Worm (Caenorhabditis elegans) whole organism, young adult: Measurements from ENCODE around the gene alkb-7.
A peak's percentile ranks its signal among the peaks of the same experiment; 100 is the strongest.
"Not testable (repeated sequence)": the region's sequence is repeated elsewhere in the genome, so short reads cannot be mapped to it uniquely, and the experiment has no call there.

Experiments used
- B0019.2 ChIP-seq: fragments of 200-800 bp; sonication (Bioruptor generic); conservative IDR thresholded peaks from 2 replicates; pipeline ENCODE4 v1.3.6; 2022; ENCODE audit warnings: missing genetic modification reagents, missing genetic modification characterization, missing compliant biosample characterization
- B0035.1 ChIP-seq: sonication (generic microtip); optimal IDR thresholded peaks from 2 replicates; lab custom pipeline; 2016; ENCODE audit warnings: missing genetic modification characterization, mild to moderate bottlenecking, missing compliant biosample characterization, missing genotype, missing genetic modification reagents
- B0336.3 ChIP-seq: fragments of 200-800 bp; sonication (Bioruptor generic); IDR thresholded peaks from 2 replicates; pipeline ENCODE4 v1.3.6; 2022; ENCODE audit warnings: missing genetic modification characterization, missing compliant biosample characterization
- C17E4.6 ChIP-seq: fragments of 200-800 bp; sonication (Bioruptor generic); IDR thresholded peaks from 2 replicates; pipeline ENCODE4 v1.3.6; 2022; ENCODE audit warnings: missing genetic modification reagents, missing genetic modification characterization, missing compliant biosample characterization
- D2030.7 ChIP-seq: fragments of 200-800 bp; sonication (Bioruptor generic); IDR thresholded peaks from 2 replicates; pipeline ENCODE4 v1.3.6; 2022; ENCODE audit warnings: missing genetic modification reagents, missing genetic modification characterization, missing compliant biosample characterization
- F33H1.4 ChIP-seq: fragments of 200-800 bp; sonication (Bioruptor generic); IDR thresholded peaks from 2 replicates; pipeline ENCODE4 v1.3.6; 2022; ENCODE audit warnings: missing genetic modification reagents, missing genetic modification characterization, missing compliant biosample characterization
- F37B4.10 ChIP-seq: fragments of 200-800 bp; sonication (Bioruptor generic); IDR thresholded peaks from 2 replicates; pipeline ENCODE4 v1.3.6; 2022; ENCODE audit warnings: missing genetic modification characterization, missing compliant biosample characterization
- F39B2.1 ChIP-seq: fragments of 200-800 bp; sonication (Bioruptor generic); IDR thresholded peaks from 2 replicates; pipeline ENCODE4 v1.3.6; 2022; ENCODE audit warnings: missing genetic modification reagents, missing genetic modification characterization, missing compliant biosample characterization
- F49E8.2 ChIP-seq: sonication (generic microtip); optimal IDR thresholded peaks from 3 replicates; lab custom pipeline; 2017; ENCODE audit warnings: missing genetic modification characterization, mild to moderate bottlenecking, missing compliant biosample characterization, antibody characterized with exemption, moderate library complexity; ENCODE audit not compliant: insufficient read depth
- Y53F4B.3 ChIP-seq: fragments of 200-800 bp; sonication (Bioruptor generic); IDR thresholded peaks from 2 replicates; pipeline ENCODE4 v1.3.6; 2022; ENCODE audit warnings: missing genetic modification reagents, missing genetic modification characterization, missing compliant biosample characterization
- Y53G8AR.9 ChIP-seq: fragments of 200-800 bp; sonication (Bioruptor generic); conservative IDR thresholded peaks from 2 replicates; pipeline ENCODE4 v1.3.6; 2022; ENCODE audit warnings: missing genetic modification reagents, missing genetic modification characterization, missing compliant biosample characterization
- Y79H2A.3 ChIP-seq: fragments of 200-800 bp; sonication (Bioruptor generic); conservative IDR thresholded peaks from 2 replicates; pipeline ENCODE4 v1.3.6; 2022; ENCODE audit warnings: missing genetic modification reagents, missing genetic modification characterization, missing compliant biosample characterization
- Y95B8A.8 ChIP-seq: fragments of 200-800 bp; sonication (Bioruptor generic); IDR thresholded peaks from 2 replicates; pipeline ENCODE4 v1.3.6; 2022; ENCODE audit warnings: missing genetic modification reagents, missing genetic modification characterization, missing compliant biosample characterization
- aptf-2 ChIP-seq: fragments of 200-800 bp; sonication (Bioruptor generic); conservative IDR thresholded peaks from 2 replicates; pipeline ENCODE4 v1.3.6; 2022; ENCODE audit warnings: missing genetic modification reagents, missing genetic modification characterization, missing compliant biosample characterization
- attf-3 ChIP-seq: fragments of 200-800 bp; sonication (Bioruptor generic); conservative IDR thresholded peaks from 2 replicates; pipeline ENCODE4 v1.3.6; 2022; ENCODE audit warnings: missing genetic modification reagents, missing genetic modification characterization, missing compliant biosample characterization
- bed-2 ChIP-seq: fragments of 200-800 bp; sonication (Bioruptor generic); IDR thresholded peaks from 2 replicates; pipeline ENCODE4 v1.3.6; 2022; ENCODE audit warnings: missing genetic modification reagents, missing genetic modification characterization, missing compliant biosample characterization
- cebp-1 ChIP-seq, 2 experiments: fragments of 200-800 bp in 1 of 2; sonication (Bioruptor generic) in 1 of 2; sonication (generic microtip) in 1 of 2; IDR thresholded peaks in 1 of 2; optimal IDR thresholded peaks in 1 of 2; 2 replicates each; pipeline versions ENCODE4 v1.3.6 to Lab custom; 2017 to 2022; ENCODE audit warnings: missing compliant biosample characterization in 2 of 2, missing genetic modification characterization in 2 of 2, mild to moderate bottlenecking in 1 of 2, missing genetic modification reagents in 1 of 2, moderate library complexity in 1 of 2
- ceh-100 ChIP-seq: fragments of 200-800 bp; sonication (Bioruptor generic); IDR thresholded peaks from 2 replicates; pipeline ENCODE4 v1.3.6; 2022; ENCODE audit warnings: missing genetic modification reagents, missing genetic modification characterization, missing compliant biosample characterization
- ceh-91 ChIP-seq: fragments of 200-800 bp; sonication (Bioruptor generic); IDR thresholded peaks from 2 replicates; pipeline ENCODE4 v1.3.6; 2022; ENCODE audit warnings: missing genetic modification reagents, missing genetic modification characterization, missing compliant biosample characterization
- chd-7 ChIP-seq: sonication (generic microtip); optimal IDR thresholded peaks from 2 replicates; lab custom pipeline; 2016; ENCODE audit warnings: mild to moderate bottlenecking, missing genetic modification characterization, moderate library complexity, missing compliant biosample characterization
- egrh-3 ChIP-seq: fragments of 200-800 bp; sonication (Bioruptor generic); IDR thresholded peaks from 2 replicates; pipeline ENCODE4 v1.3.6; 2022; ENCODE audit warnings: missing genetic modification reagents, missing genetic modification characterization, missing compliant biosample characterization
- ekl-4 ChIP-seq: fragments of 200-800 bp; sonication (Bioruptor generic); IDR thresholded peaks from 2 replicates; pipeline ENCODE4 v1.3.6; 2022; ENCODE audit warnings: missing genetic modification reagents, missing genetic modification characterization, missing compliant biosample characterization
- him-1 ChIP-seq: sonication (generic microtip); optimal IDR thresholded peaks from 2 replicates; lab custom pipeline; 2016; ENCODE audit warnings: missing genotype, missing genetic modification reagents, missing genetic modification characterization, missing compliant biosample characterization
- hmg-1.2 ChIP-seq: fragments of 200-800 bp; sonication (Bioruptor generic); IDR thresholded peaks from 2 replicates; pipeline ENCODE4 v1.3.6; 2022; ENCODE audit warnings: missing genetic modification reagents, missing genetic modification characterization, missing compliant biosample characterization
- hmg-20 ChIP-seq: fragments of 200-800 bp; sonication (Bioruptor generic); IDR thresholded peaks from 2 replicates; pipeline ENCODE4 v1.3.6; 2022; ENCODE audit warnings: missing genetic modification reagents, missing genetic modification characterization, missing compliant biosample characterization
- hsf-1 ChIP-seq: fragments of 200-800 bp; sonication (Bioruptor generic); IDR thresholded peaks from 2 replicates; pipeline ENCODE4 v1.3.6; 2022; ENCODE audit warnings: missing genetic modification reagents, missing genetic modification characterization, missing compliant biosample characterization
- lag-1 ChIP-seq: fragments of 200-800 bp; sonication (Bioruptor generic); IDR thresholded peaks from 2 replicates; pipeline ENCODE4 v1.3.6; 2022; ENCODE audit warnings: missing genetic modification reagents, missing genetic modification characterization, missing compliant biosample characterization
- lin-40 ChIP-seq: sonication (generic microtip); optimal IDR thresholded peaks from 2 replicates; lab custom pipeline; 2016; ENCODE audit warnings: missing genetic modification characterization, mild to moderate bottlenecking, missing compliant biosample characterization, missing genotype, missing genetic modification reagents
- lin-54 ChIP-seq: fragments of 200-800 bp; sonication (Bioruptor generic); optimal IDR thresholded peaks from 2 replicates; lab custom pipeline; 2018; ENCODE audit warnings: mild to moderate bottlenecking, missing genetic modification characterization, missing compliant biosample characterization
- lsl-1 ChIP-seq: fragments of 200-800 bp; sonication (Bioruptor generic); optimal IDR thresholded peaks from 2 replicates; lab custom pipeline; 2018; ENCODE audit warnings: mild to moderate bottlenecking, missing genetic modification characterization, moderate library complexity, missing compliant biosample characterization
- madf-3 ChIP-seq: fragments of 200-800 bp; sonication (Bioruptor generic); IDR thresholded peaks from 2 replicates; pipeline ENCODE4 v1.3.6; 2022; ENCODE audit warnings: missing genetic modification reagents, missing genetic modification characterization, missing compliant biosample characterization
- madf-6 ChIP-seq: fragments of 200-800 bp; sonication (Bioruptor generic); IDR thresholded peaks from 2 replicates; pipeline ENCODE4 v1.3.6; 2022; ENCODE audit warnings: missing genetic modification reagents, missing genetic modification characterization, missing compliant biosample characterization
- mcd-1 ChIP-seq: fragments of 200-800 bp; sonication (Bioruptor generic); IDR thresholded peaks from 2 replicates; pipeline ENCODE4 v1.3.6; 2022; ENCODE audit warnings: missing genetic modification reagents, missing genetic modification characterization, missing compliant biosample characterization
- pbrm-1 ChIP-seq: fragments of 200-800 bp; sonication (Bioruptor generic); IDR thresholded peaks from 2 replicates; pipeline ENCODE4 v1.3.6; 2022; ENCODE audit warnings: missing genetic modification reagents, missing genetic modification characterization, missing compliant biosample characterization
- rcor-1 ChIP-seq: fragments of 200-800 bp; sonication (Bioruptor generic); IDR thresholded peaks from 2 replicates; pipeline ENCODE4 v1.3.6; 2022; ENCODE audit warnings: missing genetic modification reagents, missing genetic modification characterization, missing compliant biosample characterization
- snpc-1.1 ChIP-seq: sonication (generic microtip); optimal IDR thresholded peaks from 2 replicates; lab custom pipeline; 2017; ENCODE audit warnings: missing genetic modification characterization, mild to moderate bottlenecking, missing compliant biosample characterization, antibody characterized with exemption, moderate library complexity, missing genotype, missing genetic modification reagents; ENCODE audit not compliant: insufficient read depth
- snpc-3.4 ChIP-seq: sonication (generic microtip); optimal IDR thresholded peaks from 2 replicates; lab custom pipeline; 2017; ENCODE audit warnings: missing genetic modification characterization, mild to moderate bottlenecking, missing compliant biosample characterization, antibody characterized with exemption, moderate library complexity, missing genotype, missing genetic modification reagents
- snpc-4 ChIP-seq, 5 experiments: fragments of 150-350 bp in 1 of 5; sonication (generic microtip) in 4 of 5; optimal IDR thresholded peaks; 2 replicates each; lab custom pipeline; 2014 to 2018; ENCODE audit warnings: missing genetic modification characterization in 5 of 5, missing biosample characterization in 3 of 5, antibody characterized with exemption in 2 of 5, mild to moderate bottlenecking in 2 of 5, missing compliant biosample characterization in 2 of 5, missing genotype in 2 of 5, moderate library complexity in 2 of 5, missing genetic modification reagents in 1 of 5
- tbp1 ChIP-seq: fragments of 200-800 bp; sonication (Bioruptor generic); optimal IDR thresholded peaks from 2 replicates; lab custom pipeline; 2018; ENCODE audit warnings: mild to moderate bottlenecking, missing genetic modification characterization, missing compliant biosample characterization
- xnd-1 ChIP-seq: sonication (generic microtip); optimal IDR thresholded peaks from 2 replicates; lab custom pipeline; 2016; ENCODE audit warnings: missing genotype, missing genetic modification reagents, missing genetic modification characterization, missing compliant biosample characterization
- zfh-2 ChIP-seq: fragments of 200-800 bp; sonication (Bioruptor generic); conservative IDR thresholded peaks from 2 replicates; pipeline ENCODE4 v1.3.6; 2022; ENCODE audit warnings: missing genetic modification reagents, missing genetic modification characterization, missing compliant biosample characterization
- ztf-28 ChIP-seq: fragments of 200-800 bp; sonication (Bioruptor generic); IDR thresholded peaks from 2 replicates; pipeline ENCODE4 v1.3.6; 2022; ENCODE audit warnings: missing genetic modification reagents, missing genetic modification characterization, missing compliant biosample characterization

The alkb-7 gene

ce11 chrII:12785391-12785790, 2.6 kb downstream of the alkb-7 start, which contains the start of gene Y46G5A.15:
Gene Y46G5A.15 (minus strand): TSS chrII:12785416.
- TF ChIP-seq B0035.1 (tag; lab: Kevin White, UChicago) (no peak), hmg-1.2 (0 out of 2 replicates have a peak, but pooled peaks have one; percentile 17)

- TF ChIP-seq F37B4.10 (GFP tag; lab: Robert Waterston, UW) (0 out of 2 replicates have a peak, but pooled peaks have one; percentile 72), hsf-1 (peak; percentile 70), bed-2 (GFP tag; lab: Robert Waterston, UW) (peak; percentile 78; the same call in 1 of the 2 replicates), B0336.3 (GFP tag; lab: Robert Waterston, UW) (0 out of 2 replicates have a peak, but pooled peaks have one; percentile 23), ekl-4 (GFP tag; lab: Robert Waterston, UW) (peak; percentile 71; the same call in 1 of the 2 replicates), pbrm-1 (GFP tag; lab: Robert Waterston, UW) (peak; percentile 99), tbp1 (GFP tag; lab: Kevin White, UChicago) (peak; percentile 78), Y53G8AR.9 (peak; percentile 74; the same call in 1 of the 2 replicates), zfh-2 (peak; percentile 94), Y53F4B.3 (GFP tag; lab: Robert Waterston, UW) (peak; percentile 55; the same call in 1 of the 2 replicates), him-1 (tag; lab: Kevin White, UChicago) (peak; percentile 81), snpc-1.1 (tag; lab: Kevin White, UChicago) (peak; percentile 94), F49E8.2 (tag; lab: Kevin White, UChicago) (peak; percentile 79), ztf-28 (GFP tag; lab: Robert Waterston, UW) (peak; percentile 87; the same call in 1 of the 2 replicates), rcor-1 (GFP tag; lab: Robert Waterston, UW) (peak; percentile 89), hmg-20 (peak; percentile 53; the same call in 1 of the 2 replicates), D2030.7 (GFP tag; lab: Robert Waterston, UW) (peak; percentile 94), lsl-1 (GFP tag; lab: Kevin White, UChicago) (peak; percentile 64), hmg-1.2 (peak; percentile 52; the same call in 1 of the 2 replicates), lin-54 (GFP tag; lab: Kevin White, UChicago) (peak; percentile 60), attf-3 (GFP tag; lab: Robert Waterston, UW) (peak; percentile 64; the same call in 1 of the 2 replicates), xnd-1 (tag; lab: Kevin White, UChicago) (peak; percentile 22), madf-6 (peak; percentile 84), snpc-3.4 (tag; lab: Kevin White, UChicago) (peak; percentile 80), chd-7 (peak; percentile 12), snpc-4 (GFP tag; optimal IDR thresholded peaks at IDR 0.05; lab: Kevin White, UChicago) (peak; percentile 94), snpc-4 (tag; optimal IDR thresholded peaks at IDR 0.05; lab: Kevin White, UChicago) (peak; percentile 96 to 98 (median 97)), aptf-2 (GFP tag; lab: Robert Waterston, UW) (0 out of 2 replicates have a peak, but pooled peaks have one; percentile 22), mcd-1 (GFP tag; lab: Robert Waterston, UW) (peak; percentile 91), C17E4.6 (GFP tag; lab: Robert Waterston, UW) (peak; percentile 77; the same call in 1 of the 2 replicates), Y79H2A.3 (GFP tag; lab: Robert Waterston, UW) (peak; percentile 50; the same call in 1 of the 2 replicates), lin-40 (peak; percentile 34), F33H1.4 (GFP tag; lab: Robert Waterston, UW) (peak; percentile 75), ceh-100 (GFP tag; lab: Robert Waterston, UW) (0 out of 2 replicates have a peak, but pooled peaks have one; percentile 33), madf-3 (GFP tag; lab: Robert Waterston, UW) (0 out of 2 replicates have a peak, but pooled peaks have one; percentile 38), Y95B8A.8 (GFP tag; lab: Robert Waterston, UW) (peak; percentile 56; the same call in 1 of the 2 replicates), lag-1 (GFP tag; lab: Robert Waterston, UW) (0 out of 2 replicates have a peak, but pooled peaks have one; percentile 41), F39B2.1 (0 out of 2 replicates have a peak, but pooled peaks have one; percentile 45), ceh-91 (GFP tag; lab: Robert Waterston, UW) (peak; percentile 69), B0019.2 (GFP tag; lab: Robert Waterston, UW) (0 out of 2 replicates have a peak, but pooled peaks have one; percentile 32), cebp-1 (tag; optimal IDR thresholded peaks at IDR 0.05; lab: Kevin White, UChicago) (peak; percentile 21), egrh-3 (GFP tag; lab: Robert Waterston, UW) (peak; percentile 98)
- TF ChIP-seq cebp-1 (GFP tag; IDR thresholded peaks at IDR 0.05; lab: Robert Waterston, UW) = not testable (repeated sequence)
Measured at ce11 chrII:12778374-12778773, 9.6 kb downstream of the alkb-7 start.
